Worm (Caenorhabditis elegans) whole organism, young adult: ENCODE data around the gene T05B4.12.

Source experiments
- F33H1.4 ChIP-seq: fragments of 200-800 bp; sonication (Bioruptor generic); IDR thresholded peaks from 2 replicates; pipeline ENCODE4 v1.3.6; 2022; ENCODE audit warnings: missing genetic modification reagents, missing genetic modification characterization, missing compliant biosample characterization
- ztf-18 ChIP-seq: sonication (generic microtip); optimal IDR thresholded peaks from 2 replicates; lab custom pipeline; 2016; ENCODE audit warnings: missing genotype, mild to moderate bottlenecking, missing genetic modification characterization, missing compliant biosample characterization

DNA sequence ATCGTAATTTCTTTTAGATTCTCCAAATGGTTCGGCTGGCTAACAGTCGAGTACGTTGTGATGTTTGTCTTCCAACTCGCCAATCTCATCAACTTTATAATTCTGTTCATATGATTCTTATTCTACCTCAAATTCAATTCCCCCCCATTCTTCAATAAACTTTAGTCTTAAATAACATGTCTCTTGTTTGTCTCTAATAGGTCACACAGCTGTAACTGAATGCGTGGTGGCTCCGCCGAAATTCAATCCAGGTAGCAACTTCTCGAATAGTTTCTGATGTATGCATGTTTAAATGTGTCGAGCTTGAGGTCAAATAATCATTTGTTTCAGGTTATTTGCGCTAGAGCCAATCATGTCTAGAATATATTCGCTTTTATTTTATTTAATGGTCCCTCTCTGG, 12.9 kb upstream of the T05B4.12 start, which contains the start of gene lgc-29:
- TF ChIP-seq ztf-18 (no peak), F33H1.4 (no peak)
